Fruit fly (Drosophila melanogaster) whole organism, prepupa: ENCODE results near the gene enc.
A peak's percentile ranks its signal among the peaks of the same experiment; 100 is the strongest.

Experiments used
- Blimp-1 ChIP-seq: fragments of 200-800 bp; sonication (Bioruptor generic); optimal IDR thresholded peaks from 3 replicates; lab custom pipeline; 2017; ENCODE audit warnings: missing biosample characterization, missing genetic modification characterization, mild to moderate bottlenecking, moderate library complexity, missing genetic modification reagents
- CG10631 ChIP-seq: fragments of 200-800 bp; sonication (Bioruptor generic); optimal IDR thresholded peaks from 2 replicates; lab custom pipeline; 2016; ENCODE audit warnings: missing biosample characterization, missing genetic modification characterization
- CG10669 ChIP-seq: fragments of 200-800 bp; sonication (Bioruptor generic); optimal IDR thresholded peaks from 3 replicates; lab custom pipeline; 2018; ENCODE audit warnings: missing biosample characterization, mild to moderate bottlenecking, missing genetic modification characterization, moderate library complexity
- CG11762 ChIP-seq: fragments of 200-800 bp; sonication (Bioruptor generic); optimal IDR thresholded peaks from 3 replicates; lab custom pipeline; 2016; ENCODE audit warnings: missing biosample characterization, missing genetic modification characterization; ENCODE audit not compliant: insufficient read depth
- CG15336 ChIP-seq: fragments of 200-800 bp; sonication (Bioruptor generic); IDR thresholded peaks from 2 replicates; pipeline ENCODE4 v1.3.6; 2022; ENCODE audit warnings: missing biosample characterization, missing genetic modification characterization
- CG1621 ChIP-seq: fragments of 200-800 bp; sonication (Bioruptor generic); optimal IDR thresholded peaks from 3 replicates; lab custom pipeline; 2018; ENCODE audit warnings: missing biosample characterization, mild to moderate bottlenecking, missing genetic modification characterization
- CG16779 ChIP-seq: fragments of 200-800 bp; sonication (Bioruptor generic); optimal IDR thresholded peaks from 3 replicates; lab custom pipeline; 2017; ENCODE audit warnings: missing biosample characterization, mild to moderate bottlenecking, missing genetic modification characterization
- CG3032 ChIP-seq: fragments of 200-800 bp; optimal IDR thresholded peaks from 2 replicates; lab custom pipeline; 2019; ENCODE audit warnings: missing biosample characterization, mild to moderate bottlenecking, missing genetic modification characterization, moderate library complexity
- CG32006 ChIP-seq: fragments of 200-800 bp; sonication (Bioruptor generic); optimal IDR thresholded peaks from 3 replicates; lab custom pipeline; 2017; ENCODE audit warnings: missing biosample characterization, mild to moderate bottlenecking, missing genetic modification characterization
- CG3919 ChIP-seq: fragments of 200-800 bp; sonication (Bioruptor generic); optimal IDR thresholded peaks from 3 replicates; lab custom pipeline; 2016; ENCODE audit warnings: missing biosample characterization, missing genetic modification characterization
- CG6163 ChIP-seq: fragments of 200-800 bp; sonication (Bioruptor generic); IDR thresholded peaks from 3 replicates; pipeline ENCODE4 v1.3.6; 2022; ENCODE audit warnings: missing biosample characterization, missing genetic modification characterization
- CG6276 ChIP-seq: fragments of 200-800 bp; sonication (Bioruptor generic); optimal IDR thresholded peaks from 2 replicates; lab custom pipeline; 2017; ENCODE audit warnings: missing biosample characterization, mild to moderate bottlenecking, missing genetic modification characterization
- CG6792 ChIP-seq: fragments of 200-800 bp; sonication (Bioruptor generic); optimal IDR thresholded peaks from 3 replicates; lab custom pipeline; 2016; ENCODE audit warnings: missing biosample characterization, missing genetic modification characterization
- CG6808 ChIP-seq: fragments of 200-800 bp; sonication (Bioruptor generic); optimal IDR thresholded peaks from 3 replicates; lab custom pipeline; 2017; ENCODE audit warnings: missing biosample characterization, missing genetic modification characterization, mild to moderate bottlenecking, moderate library complexity, missing genetic modification reagents
- CG6854 ChIP-seq: fragments of 200-800 bp; sonication (Bioruptor generic); optimal IDR thresholded peaks from 2 replicates; lab custom pipeline; 2017; ENCODE audit warnings: missing biosample characterization, mild to moderate bottlenecking, missing genetic modification characterization
- CG7368 ChIP-seq: fragments of 200-800 bp; sonication (Bioruptor generic); optimal IDR thresholded peaks from 3 replicates; lab custom pipeline; 2016; ENCODE audit warnings: missing biosample characterization, missing genetic modification characterization
- CG8119 ChIP-seq: fragments of 200-800 bp; sonication (Bioruptor generic); IDR thresholded peaks from 3 replicates; pipeline ENCODE4 v1.3.6; 2022; ENCODE audit warnings: missing biosample characterization, missing genetic modification characterization
- CG8319 ChIP-seq: fragments of 200-800 bp; sonication (Bioruptor generic); optimal IDR thresholded peaks from 3 replicates; lab custom pipeline; 2016; ENCODE audit warnings: missing biosample characterization, missing genetic modification characterization
- Eip75B ChIP-seq: fragments of 200-800 bp; sonication (Bioruptor generic); optimal IDR thresholded peaks from 3 replicates; lab custom pipeline; 2016; ENCODE audit warnings: missing biosample characterization, missing genetic modification characterization
- Eip78C ChIP-seq: fragments of 200-800 bp; sonication (Bioruptor generic); peaks from one replicate; lab custom pipeline; 2016; ENCODE audit warnings: missing biosample characterization, missing genetic modification characterization
- Eip93F ChIP-seq: fragments of 200-800 bp; sonication (Bioruptor generic); optimal IDR thresholded peaks from 2 replicates; lab custom pipeline; 2016; ENCODE audit warnings: missing biosample characterization, mild to moderate bottlenecking, missing genetic modification characterization
- Ets96B ChIP-seq: fragments of 200-800 bp; optimal IDR thresholded peaks from 2 replicates; lab custom pipeline; 2019; ENCODE audit warnings: missing biosample characterization, mild to moderate bottlenecking, missing genetic modification characterization, moderate library complexity
- Gug ChIP-seq: fragments of 200-800 bp; sonication (Bioruptor generic); IDR thresholded peaks from 2 replicates; pipeline ENCODE4 v1.3.6; 2022; ENCODE audit warnings: missing biosample characterization, missing genetic modification characterization
- Hr38 ChIP-seq: sonication (Bioruptor generic); optimal IDR thresholded peaks from 2 replicates; lab custom pipeline; 2016; ENCODE audit warnings: missing biosample characterization, missing genetic modification characterization
- Hr39 ChIP-seq: fragments of 200-800 bp; sonication (Bioruptor generic); optimal IDR thresholded peaks from 2 replicates; lab custom pipeline; 2016; ENCODE audit warnings: missing biosample characterization, missing genetic modification characterization
- Hr4 ChIP-seq: fragments of 200-800 bp; sonication (Bioruptor generic); optimal IDR thresholded peaks from 3 replicates; lab custom pipeline; 2016; ENCODE audit warnings: missing biosample characterization, missing genetic modification characterization
- Lpt ChIP-seq: fragments of 200-800 bp; sonication (Bioruptor generic); optimal IDR thresholded peaks from 3 replicates; lab custom pipeline; 2016; ENCODE audit warnings: missing biosample characterization, missing genetic modification characterization
- OdsH ChIP-seq: fragments of 200-800 bp; sonication (Bioruptor generic); optimal IDR thresholded peaks from 3 replicates; lab custom pipeline; 2016; ENCODE audit warnings: missing biosample characterization, missing genetic modification characterization
- Smox ChIP-seq: fragments of 200-800 bp; sonication (Bioruptor generic); optimal IDR thresholded peaks from 3 replicates; lab custom pipeline; 2016; ENCODE audit warnings: missing biosample characterization, missing genetic modification characterization
- Sox102F ChIP-seq: fragments of 200-800 bp; sonication (Bioruptor generic); optimal IDR thresholded peaks from 2 replicates; lab custom pipeline; 2016; ENCODE audit warnings: missing biosample characterization, mild to moderate bottlenecking, missing genetic modification characterization
- Sox14 ChIP-seq: fragments of 200-800 bp; sonication (Bioruptor generic); optimal IDR thresholded peaks from 3 replicates; lab custom pipeline; 2016; ENCODE audit warnings: missing biosample characterization, missing genetic modification characterization
- Sox15 ChIP-seq: fragments of 200-800 bp; sonication (Bioruptor generic); optimal IDR thresholded peaks from 3 replicates; lab custom pipeline; 2016; ENCODE audit warnings: missing biosample characterization, missing genetic modification characterization
- achi ChIP-seq: fragments of 200-800 bp; sonication (Bioruptor generic); optimal IDR thresholded peaks from 3 replicates; lab custom pipeline; 2016; ENCODE audit warnings: missing biosample characterization, missing genetic modification characterization
- dac ChIP-seq: fragments of 200-800 bp; sonication (Bioruptor generic); optimal IDR thresholded peaks from 2 replicates; lab custom pipeline; 2017; ENCODE audit warnings: missing biosample characterization, mild to moderate bottlenecking, missing genetic modification characterization
- dsx ChIP-seq: fragments of 200-800 bp; optimal IDR thresholded peaks from 3 replicates; lab custom pipeline; 2019; ENCODE audit warnings: missing biosample characterization, mild to moderate bottlenecking, missing genetic modification characterization, moderate library complexity; ENCODE audit not compliant: poor library complexity, severe bottlenecking
- esn ChIP-seq: fragments of 200-800 bp; sonication (Bioruptor generic); optimal IDR thresholded peaks from 2 replicates; lab custom pipeline; 2016; ENCODE audit warnings: missing biosample characterization, mild to moderate bottlenecking, missing genetic modification characterization, moderate library complexity
- fd59A ChIP-seq: fragments of 200-800 bp; sonication (Bioruptor generic); optimal IDR thresholded peaks from 2 replicates; lab custom pipeline; 2017; ENCODE audit warnings: missing biosample characterization, mild to moderate bottlenecking, missing genetic modification characterization, missing genetic modification reagents
- fkh ChIP-seq: fragments of 200-800 bp; sonication (Bioruptor generic); optimal IDR thresholded peaks from 3 replicates; lab custom pipeline; 2017; ENCODE audit warnings: missing biosample characterization, mild to moderate bottlenecking, missing genetic modification characterization, moderate library complexity
- lz ChIP-seq: fragments of 200-800 bp; sonication (Bioruptor generic); optimal IDR thresholded peaks from 3 replicates; lab custom pipeline; 2016; ENCODE audit warnings: missing biosample characterization, missing genetic modification characterization
- pdm3 ChIP-seq: fragments of 200-800 bp; sonication (Bioruptor generic); optimal IDR thresholded peaks from 3 replicates; lab custom pipeline; 2016; ENCODE audit warnings: missing biosample characterization, missing genetic modification characterization
- salr ChIP-seq, 2 experiments: fragments of 200-800 bp; sonication (Bioruptor generic); optimal IDR thresholded peaks; 3 replicates each; lab custom pipeline; 2016 to 2018; ENCODE audit warnings: missing biosample characterization in 2 of 2, missing genetic modification characterization in 2 of 2, mild to moderate bottlenecking in 1 of 2
- spab ChIP-seq: fragments of 200-800 bp; sonication (Bioruptor generic); optimal IDR thresholded peaks from 2 replicates; lab custom pipeline; 2017; ENCODE audit warnings: missing biosample characterization, mild to moderate bottlenecking, missing genetic modification characterization, missing genetic modification reagents
- ss ChIP-seq, 2 experiments: fragments of 200-800 bp; sonication (Bioruptor generic); optimal IDR thresholded peaks; 2 replicates in 1 of 2; 3 replicates in 1 of 2; lab custom pipeline; 2017 to 2018; ENCODE audit warnings: mild to moderate bottlenecking in 2 of 2, missing biosample characterization in 2 of 2, missing genetic modification characterization in 2 of 2, moderate library complexity in 1 of 2
- svp ChIP-seq: fragments of 200-800 bp; sonication (Bioruptor generic); peaks from one replicate; lab custom pipeline; 2016; ENCODE audit warnings: missing biosample characterization, missing genetic modification characterization
- topi ChIP-seq: fragments of 200-800 bp; sonication (Bioruptor generic); optimal IDR thresholded peaks from 3 replicates; lab custom pipeline; 2016; ENCODE audit warnings: missing biosample characterization, missing genetic modification characterization
- vri ChIP-seq: fragments of 200-800 bp; sonication (Bioruptor generic); optimal IDR thresholded peaks from 3 replicates; lab custom pipeline; 2016; ENCODE audit warnings: missing biosample characterization, mild to moderate bottlenecking, missing genetic modification characterization

Gene enc

dm6 chr3L:3816772-3817483, 1.6 kb upstream of the enc start (continued):
- peak; percentile 82 for TF ChIP-seq CG6854
- TF ChIP-seq CG32006 (GFP tag; lab: Kevin White, UChicago), result no peak
- TF ChIP-seq esn (GFP tag; lab: Kevin White, UChicago), result peak; percentile 14
- TF ChIP-seq salr (GFP tag; optimal IDR thresholded peaks at IDR 0.05; lab: Kevin White, UChicago), result peak in 1 of 2 experiments; percentile 34
- TF ChIP-seq CG11762 (GFP tag; lab: Kevin White, UChicago), result peak; percentile 43
- peak; percentile 59 for TF ChIP-seq fkh (GFP tag; lab: Kevin White, UChicago)
- TF ChIP-seq dsx (GFP tag; lab: Kevin White, UChicago), result peak; percentile 34
- no peak for TF ChIP-seq dac
- TF ChIP-seq spab (GFP tag; lab: Kevin White, UChicago), result peak; percentile 69

- TF ChIP-seq CG6163 (GFP tag; lab: Robert Waterston, UW), result no peak
- peak; percentile 39 for TF ChIP-seq CG6276 (GFP tag; lab: Kevin White, UChicago)
- no peak for TF ChIP-seq Gug
- TF ChIP-seq OdsH, result peak; percentile 64
- TF ChIP-seq pdm3 (GFP tag; lab: Kevin White, UChicago), result peak; percentile 66
- TF ChIP-seq CG8319 (GFP tag; lab: Kevin White, UChicago), result no peak
- TF ChIP-seq achi, result peak; percentile 45
- TF ChIP-seq CG11762 (GFP tag; lab: Kevin White, UChicago), result peak; percentile 41
- TF ChIP-seq Eip78C (GFP tag; lab: Kevin White, UChicago), result peak; percentile 85
- TF ChIP-seq Eip75B (GFP tag; lab: Kevin White, UChicago), result no peak
- TF ChIP-seq Hr4 (GFP tag; lab: Kevin White, UChicago), result peak; percentile 65
- peak; percentile 13 for TF ChIP-seq Sox15 (GFP tag; lab: Kevin White, UChicago)
- TF ChIP-seq CG1621 (tag; lab: Kevin White, UChicago), result peak; percentile 11
- TF ChIP-seq Blimp-1 (GFP tag; lab: Kevin White, UChicago), result no peak
- no peak for TF ChIP-seq CG16779 (tag; lab: Kevin White, UChicago)
- no peak for TF ChIP-seq CG7368
- no peak for TF ChIP-seq Sox14 (GFP tag; lab: Kevin White, UChicago)
- TF ChIP-seq CG32006 (GFP tag; lab: Kevin White, UChicago), result peak; percentile 60
- no peak for TF ChIP-seq Hr38
- TF ChIP-seq CG15336 (GFP tag; lab: Robert Waterston, UW), result peak; percentile 45; the same call in 1 of the 2 replicates
- peak; percentile 65 for TF ChIP-seq CG8119 (GFP tag; lab: Robert Waterston, UW)
- TF ChIP-seq CG3032, result peak; percentile 22
- peak; percentile 54 for TF ChIP-seq CG3919
- no peak for TF ChIP-seq Lpt (GFP tag; lab: Kevin White, UChicago)
- peak; percentile 9 for TF ChIP-seq vri (GFP tag; lab: Kevin White, UChicago)
- TF ChIP-seq Hr39 (GFP tag; lab: Kevin White, UChicago), result peak; percentile 2
- peak; percentile 64 for TF ChIP-seq CG10669 (GFP tag; lab: Kevin White, UChicago)
- TF ChIP-seq CG6792, result peak; percentile 48
- peak; percentile 61 for TF ChIP-seq CG10631 (GFP tag; lab: Kevin White, UChicago)
- peak; percentile 53 for TF ChIP-seq topi (GFP tag; lab: Kevin White, UChicago)
- no peak for TF ChIP-seq fkh (GFP tag; lab: Kevin White, UChicago)
- TF ChIP-seq svp (GFP tag; lab: Kevin White, UChicago), result peak; percentile 67
- peak; percentile 44 to 58 for TF ChIP-seq ss (GFP tag; optimal IDR thresholded peaks at IDR 0.05; lab: Kevin White, UChicago)
- TF ChIP-seq esn (GFP tag; lab: Kevin White, UChicago), result peak; percentile 63
- TF ChIP-seq Ets96B, result peak; percentile 63
- peak; percentile 36 for TF ChIP-seq lz (GFP tag; lab: Kevin White, UChicago)
- TF ChIP-seq Sox102F (GFP tag; lab: Kevin White, UChicago), result peak; percentile 20
- TF ChIP-seq CG6808, result peak; percentile 50
- TF ChIP-seq fd59A, result peak; percentile 34
- TF ChIP-seq Eip93F (GFP tag; lab: Kevin White, UChicago), result no peak
- no peak for TF ChIP-seq dac
- TF ChIP-seq salr (GFP tag; optimal IDR thresholded peaks at IDR 0.05; lab: Kevin White, UChicago), result peak in 1 of 2 experiments; percentile 34
- peak; percentile 53 for TF ChIP-seq Smox (GFP tag; lab: Kevin White, UChicago)
Measured at dm6 chr3L:3824790-3825484, 6.5 kb downstream of the enc start, which contains the start of gene Rdh. Rdh (plus strand) TSS chr3L:3825449.
